Worm (Caenorhabditis elegans): ENCODE measurements around the gene cpg-8.

Gene cpg-8

DNA sequence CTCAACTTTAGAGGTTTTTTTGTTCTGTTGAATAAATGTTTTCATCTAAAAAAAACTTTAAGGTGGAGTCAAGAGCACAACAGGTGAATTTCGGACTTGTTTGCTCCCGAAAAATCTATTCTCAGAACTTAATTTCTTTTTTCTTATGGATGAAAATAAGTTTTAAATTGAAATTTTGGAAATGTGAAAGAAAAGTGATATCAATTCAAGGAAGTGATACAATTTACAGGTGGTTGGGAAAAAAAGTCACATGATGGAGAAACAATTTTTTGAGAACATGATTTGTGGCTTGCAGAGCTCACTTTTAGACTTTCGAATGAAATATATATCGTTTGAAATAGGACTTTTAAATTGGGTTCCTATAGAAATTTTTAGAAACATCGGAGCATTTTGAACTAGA, 15.4 kb upstream of the cpg-8 start:
- no peak for TF ChIP-seq gei-8 (GFP tag; optimal IDR thresholded peaks at IDR 0.05)
- TF ChIP-seq lin-29 (GFP tag; IDR thresholded peaks at IDR 0.05): no peak
- TF ChIP-seq zip-11 (GFP tag; IDR thresholded peaks at IDR 0.05): no peak
- no peak for TF ChIP-seq nhr-10 (tag; optimal IDR thresholded peaks at IDR 0.05)
- TF ChIP-seq set-16 (GFP tag; IDR thresholded peaks at IDR 0.05): no peak
- no peak for TF ChIP-seq zag-1 (tag; optimal IDR thresholded peaks at IDR 0.05)
- no peak for TF ChIP-seq ctbp-1 (GFP tag; IDR thresholded peaks at IDR 0.05)
- TF ChIP-seq F37D6.2 (tag; optimal IDR thresholded peaks at IDR 0.05): no peak

ce11 chrV:4700189-4700588, 8.0 kb upstream of the cpg-8 start, which contains the start of gene ZC266.1:
Gene ZC266.1 (minus strand): TSS chrV:4700289.
- TF ChIP-seq egl-43 (GFP tag; IDR thresholded peaks at IDR 0.05) (no peak), unc-130 (GFP tag; optimal IDR thresholded peaks at IDR 0.05) (no peak), lim-7 (GFP tag; IDR thresholded peaks at IDR 0.05) (no peak), R02D3.7 (tag; optimal IDR thresholded peaks at IDR 0.05) (no peak), fos-1 (tag; optimal IDR thresholded peaks at IDR 0.05) (no peak), snpc-4 (tag; optimal IDR thresholded peaks at IDR 0.05) (no peak), unc-62 (GFP tag; optimal IDR thresholded peaks at IDR 0.05 in 1 of 2) (no peak), unc-62 (tag; optimal IDR thresholded peaks at IDR 0.05) (no peak), nhr-6 (tag; optimal IDR thresholded peaks at IDR 0.05) (no peak), ceh-28 (tag; optimal IDR thresholded peaks at IDR 0.05) (no peak), nhr-77 (tag; optimal IDR thresholded peaks at IDR 0.05) (no peak), nhr-102 (tag; optimal IDR thresholded peaks at IDR 0.05) (no peak), lsy-2 (tag; optimal IDR thresholded peaks at IDR 0.05) (no peak), ZK337.2 (GFP tag; IDR thresholded peaks at IDR 0.05) (no peak)

- TF ChIP-seq T26A8.4 (GFP tag; IDR thresholded peaks at IDR 0.05): no peak
- no peak for TF ChIP-seq mxl-3 (GFP tag; optimal IDR thresholded peaks at IDR 0.05)
- no peak for TF ChIP-seq daf-19 (GFP tag; conservative IDR thresholded peaks at IDR 0.05)
- no peak for TF ChIP-seq mdl-1 (tag; optimal IDR thresholded peaks at IDR 0.05)
- no peak for TF ChIP-seq dmd-9 (GFP tag; IDR thresholded peaks at IDR 0.05)
- no peak for TF ChIP-seq ztf-11 (tag; optimal IDR thresholded peaks at IDR 0.05)
- no peak for TF ChIP-seq aly-2 (tag; optimal IDR thresholded peaks at IDR 0.05)
- TF ChIP-seq nhr-76 (tag; optimal IDR thresholded peaks at IDR 0.05): no peak
- no peak for TF ChIP-seq madf-5 (GFP tag; IDR thresholded peaks at IDR 0.05)
- no peak for TF ChIP-seq F37D6.2 (tag; optimal IDR thresholded peaks at IDR 0.05)
- TF ChIP-seq Y75B8A.6 (GFP tag; IDR thresholded peaks at IDR 0.05): no peak
- no peak for TF ChIP-seq daf-16 (GFP tag; optimal IDR thresholded peaks at IDR 0.05)
- no peak for TF ChIP-seq daf-16 (tag; optimal IDR thresholded peaks at IDR 0.05)
- no peak for TF ChIP-seq unc-39 (tag; optimal IDR thresholded peaks at IDR 0.05)
Observed at ce11 chrV:4698675-4699074, 6.4 kb upstream of the cpg-8 start.

- TF ChIP-seq nhr-11 (tag; optimal IDR thresholded peaks at IDR 0.05) (peak; percentile 51), ceh-62 (tag; optimal IDR thresholded peaks at IDR 0.05) (no peak), ZK546.5 (tag; optimal IDR thresholded peaks at IDR 0.05) (no peak), mdl-1 (tag; optimal IDR thresholded peaks at IDR 0.05) (peak in 1 of 2 experiments; percentile 21), madf-5 (GFP tag; IDR thresholded peaks at IDR 0.05) (no peak), zag-1 (tag; optimal IDR thresholded peaks at IDR 0.05) (no peak), hlh-11 (tag; optimal IDR thresholded peaks at IDR 0.05) (peak; percentile 37), ama-1 (optimal IDR thresholded peaks at IDR 0.05) (peak; percentile 13), hlh-30 (tag; optimal IDR thresholded peaks at IDR 0.05; ENCODE audit: insufficient read depth) (peak; percentile 38), aha-1 (tag) (no peak), unc-62 (GFP tag; optimal IDR thresholded peaks at IDR 0.05 in 1 of 2) (peak in 1 of 2 experiments; percentile 74), unc-62 (tag; optimal IDR thresholded peaks at IDR 0.05) (no peak), Y5F2A.4 (GFP tag; optimal IDR thresholded peaks at IDR 0.05) (no peak), ceh-20 (GFP tag; IDR thresholded peaks at IDR 0.05) (no peak), lir-3 (tag; optimal IDR thresholded peaks at IDR 0.05) (no peak), lsy-2 (tag; optimal IDR thresholded peaks at IDR 0.05) (peak in 1 of 2 experiments; percentile 5), dpl-1 (GFP tag; optimal IDR thresholded peaks at IDR 0.05) (no peak), Y75B8A.6 (GFP tag; IDR thresholded peaks at IDR 0.05) (no peak), spr-3 (GFP tag; optimal IDR thresholded peaks at IDR 0.05) (no peak), lin-15B (tag; optimal IDR thresholded peaks at IDR 0.05) (no peak)
Observed at ce11 chrV:4694466-4695092, 2.3 kb upstream of the cpg-8 start.

Data from whole organism, L4 larva.